Worm (Caenorhabditis elegans) whole organism, L4 larva: ENCODE measurements around the gene srw-22.
A peak's percentile ranks its signal among the peaks of the same experiment; 100 is the strongest.

Source experiments
- F26F4.8 ChIP-seq: fragments of 200-800 bp; sonication (Bioruptor generic); conservative IDR thresholded peaks from 2 replicates; pipeline ENCODE4 v1.3.6; 2022; ENCODE audit warnings: missing genetic modification characterization, missing compliant biosample characterization
- F49E8.2 ChIP-seq: sonication (generic microtip); optimal IDR thresholded peaks from 2 replicates; lab custom pipeline; 2016; ENCODE audit warnings: missing compliant biosample characterization, mild to moderate bottlenecking, missing genetic modification characterization, borderline replicate concordance
- T20F7.1 ChIP-seq: fragments of 200-800 bp; sonication (Bioruptor generic); optimal IDR thresholded peaks from 2 replicates; lab custom pipeline; 2018; ENCODE audit warnings: mild to moderate bottlenecking, missing genetic modification characterization, missing compliant biosample characterization
- aha-1 ChIP-seq: fragments of 150-350 bp; peaks from one replicate; lab custom pipeline; 2014; ENCODE audit warnings: missing biosample characterization, missing genetic modification characterization
- arid-1 ChIP-seq: fragments of 200-800 bp; sonication (Bioruptor generic); conservative IDR thresholded peaks from 2 replicates; pipeline ENCODE4 v1.3.6; 2022; ENCODE audit warnings: missing genetic modification reagents, missing genetic modification characterization, missing compliant biosample characterization
- attf-4 ChIP-seq: sonication (generic microtip); optimal IDR thresholded peaks from 3 replicates; lab custom pipeline; 2017; ENCODE audit warnings: missing biosample characterization, missing genetic modification characterization
- ceh-28 ChIP-seq: fragments of 150-350 bp; optimal IDR thresholded peaks from 2 replicates; lab custom pipeline; 2014; ENCODE audit warnings: missing biosample characterization, missing genetic modification reagents, missing genetic modification characterization
- cey-2 ChIP-seq: sonication (generic microtip); optimal IDR thresholded peaks from 3 replicates; lab custom pipeline; 2017; ENCODE audit warnings: missing genetic modification characterization, mild to moderate bottlenecking, missing compliant biosample characterization, antibody characterized with exemption, borderline replicate concordance; ENCODE audit not compliant: insufficient read depth
- daf-8 ChIP-seq: fragments of 200-800 bp; sonication (Bioruptor generic); IDR thresholded peaks from 2 replicates; pipeline ENCODE4 v1.3.6; 2022; ENCODE audit warnings: missing genetic modification characterization, missing compliant biosample characterization
- dmd-6 ChIP-seq: fragments of 200-800 bp; sonication (Bioruptor generic); IDR thresholded peaks from 2 replicates; pipeline ENCODE4 v1.3.6; 2022; ENCODE audit warnings: missing genetic modification reagents, missing genetic modification characterization, missing compliant biosample characterization
- duxl-1 ChIP-seq: sonication (generic microtip); optimal IDR thresholded peaks from 2 replicates; lab custom pipeline; 2016; ENCODE audit warnings: mild to moderate bottlenecking, missing genetic modification characterization, moderate library complexity, missing compliant biosample characterization; ENCODE audit not compliant: poor library complexity
- egl-27 ChIP-seq: sonication (generic microtip); optimal IDR thresholded peaks from 3 replicates; lab custom pipeline; 2017; ENCODE audit warnings: missing biosample characterization, missing genetic modification reagents, missing genetic modification characterization
- fos-1 ChIP-seq: fragments of 150-350 bp; optimal IDR thresholded peaks from 2 replicates; lab custom pipeline; 2014; ENCODE audit warnings: missing biosample characterization, missing genetic modification characterization
- hlh-30 ChIP-seq: sonication (generic microtip); optimal IDR thresholded peaks from 2 replicates; lab custom pipeline; 2017; ENCODE audit warnings: antibody characterized with exemption, mild to moderate bottlenecking, missing genetic modification characterization, missing compliant biosample characterization; ENCODE audit not compliant: insufficient read depth
- jun-1 ChIP-seq: fragments of 150-350 bp; optimal IDR thresholded peaks from 2 replicates; lab custom pipeline; 2014; ENCODE audit warnings: missing biosample characterization, missing genetic modification reagents, missing genetic modification characterization
- lim-7 ChIP-seq: fragments of 200-800 bp; sonication (Bioruptor generic); IDR thresholded peaks from 2 replicates; pipeline ENCODE4 v1.3.6; 2022; ENCODE audit warnings: missing genetic modification characterization, missing compliant biosample characterization
- lin-1 ChIP-seq: fragments of 200-800 bp; sonication (Bioruptor generic); IDR thresholded peaks from 2 replicates; pipeline ENCODE4 v1.3.6; 2022; ENCODE audit warnings: missing genetic modification reagents, missing genetic modification characterization, missing compliant biosample characterization
- lin-29 ChIP-seq: fragments of 200-800 bp; sonication (Bioruptor generic); IDR thresholded peaks from 2 replicates; pipeline ENCODE4 v1.3.6; 2022; ENCODE audit warnings: missing genetic modification reagents, missing genetic modification characterization, missing compliant biosample characterization
- madf-5 ChIP-seq, 2 experiments: fragments of 200-800 bp; sonication (Bioruptor generic); IDR thresholded peaks; 2 replicates each; pipeline ENCODE4 v1.3.6; 2022; ENCODE audit warnings: missing compliant biosample characterization in 2 of 2, missing genetic modification characterization in 2 of 2
- mdl-1 ChIP-seq, 2 experiments: fragments of 150-350 bp in 1 of 2; sonication (generic microtip) in 1 of 2; optimal IDR thresholded peaks; 2 replicates each; lab custom pipeline; 2014 to 2017; ENCODE audit warnings: missing biosample characterization in 2 of 2, missing genetic modification characterization in 2 of 2
- mdt-29 ChIP-seq: fragments of 200-800 bp; sonication (Bioruptor generic); IDR thresholded peaks from 2 replicates; pipeline ENCODE4 v1.3.6; 2022; ENCODE audit warnings: missing genetic modification reagents, missing genetic modification characterization, missing compliant biosample characterization
- mxl-2 ChIP-seq: fragments of 200-800 bp; sonication (Bioruptor generic); conservative IDR thresholded peaks from 2 replicates; pipeline ENCODE4 v1.3.6; 2022; ENCODE audit warnings: missing genetic modification reagents, missing genetic modification characterization, missing compliant biosample characterization
- nhr-10 ChIP-seq: fragments of 150-350 bp; optimal IDR thresholded peaks from 2 replicates; lab custom pipeline; 2014; ENCODE audit warnings: missing biosample characterization, missing genetic modification characterization
- nhr-102 ChIP-seq: sonication (generic microtip); optimal IDR thresholded peaks from 2 replicates; lab custom pipeline; 2016; ENCODE audit warnings: mild to moderate bottlenecking, missing genetic modification characterization, moderate library complexity, missing compliant biosample characterization
- nhr-11 ChIP-seq: fragments of 150-350 bp; optimal IDR thresholded peaks from 2 replicates; lab custom pipeline; 2014; ENCODE audit warnings: missing biosample characterization, missing genetic modification characterization
- nhr-25 ChIP-seq: sonication (generic microtip); optimal IDR thresholded peaks from 2 replicates; lab custom pipeline; 2017; ENCODE audit warnings: missing genetic modification characterization, mild to moderate bottlenecking, missing compliant biosample characterization, antibody characterized with exemption, moderate library complexity, borderline replicate concordance; ENCODE audit not compliant: insufficient read depth
- nhr-28 ChIP-seq: fragments of 150-350 bp; optimal IDR thresholded peaks from 2 replicates; lab custom pipeline; 2014; ENCODE audit warnings: missing biosample characterization, missing genetic modification characterization
- nhr-42 ChIP-seq: fragments of 200-800 bp; sonication (Bioruptor generic); IDR thresholded peaks from 2 replicates; pipeline ENCODE4 v1.3.6; 2022; ENCODE audit warnings: missing genetic modification characterization, missing compliant biosample characterization
- nhr-76 ChIP-seq: fragments of 150-350 bp; optimal IDR thresholded peaks from 2 replicates; lab custom pipeline; 2014; ENCODE audit warnings: missing biosample characterization, missing genetic modification characterization
- set-16 ChIP-seq: fragments of 200-800 bp; sonication (Bioruptor generic); IDR thresholded peaks from 2 replicates; pipeline ENCODE4 v1.3.6; 2022; ENCODE audit warnings: missing genetic modification reagents, missing genetic modification characterization, missing compliant biosample characterization
- skn-1 ChIP-seq: fragments of 150-350 bp; optimal IDR thresholded peaks from 2 replicates; lab custom pipeline; 2014; ENCODE audit warnings: missing biosample characterization, missing genetic modification characterization
- tra-1 ChIP-seq: fragments of 200-800 bp; sonication (Bioruptor generic); IDR thresholded peaks from 2 replicates; pipeline ENCODE4 v1.3.6; 2022; ENCODE audit warnings: missing genetic modification reagents, missing genetic modification characterization, missing compliant biosample characterization
- unc-130 ChIP-seq: sonication (generic microtip); optimal IDR thresholded peaks from 2 replicates; lab custom pipeline; 2016; ENCODE audit warnings: missing genetic modification reagents, missing genetic modification characterization, missing compliant biosample characterization
- unc-62 ChIP-seq, 3 experiments: fragments of 150-350 bp in 1 of 3; sonication (generic microtip); optimal IDR thresholded peaks in 2 of 3; peaks in 1 of 3; 1 replicate in 1 of 3; 2 replicates in 2 of 3; lab custom pipeline; 2014 to 2017; ENCODE audit warnings: missing biosample characterization in 3 of 3, missing genetic modification characterization in 3 of 3, missing genetic modification reagents in 3 of 3, missing genotype in 1 of 3
- zfp-3 ChIP-seq: fragments of 200-800 bp; sonication (Bioruptor generic); conservative IDR thresholded peaks from 2 replicates; pipeline ENCODE4 v1.3.6; 2022; ENCODE audit warnings: missing genetic modification reagents, missing genetic modification characterization, missing compliant biosample characterization

Gene srw-22

DNA sequence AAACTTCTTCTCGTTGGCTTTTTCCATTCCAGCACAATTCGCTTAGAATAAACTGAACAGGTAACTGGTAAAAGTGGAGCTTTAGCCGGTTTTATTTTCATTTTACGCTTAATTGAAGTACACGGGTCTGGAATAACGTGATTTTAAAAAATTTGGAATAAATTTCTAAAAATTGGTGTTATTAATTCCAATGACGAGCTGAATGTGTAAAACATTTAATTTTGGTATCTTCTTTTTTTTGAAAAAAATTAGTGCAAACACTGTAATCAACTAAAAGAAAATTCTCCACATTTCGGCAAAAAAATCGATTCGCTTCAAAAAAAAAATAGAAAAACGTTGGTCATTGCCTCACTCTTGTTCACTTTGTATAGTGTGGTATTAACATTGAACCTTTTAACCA lies 3.9 kb downstream of the srw-22 start, which contains the start of gene T10H4.4:
T10H4.4 (minus strand) TSS at position 101 of the 400 bp plus-strand sequence.
- no peak for TF ChIP-seq skn-1 (tag; lab: Kevin White, UChicago)
- no peak for TF ChIP-seq F49E8.2 (tag; lab: Kevin White, UChicago)
- no peak for TF ChIP-seq nhr-76
- TF ChIP-seq hlh-30 (tag; lab: Kevin White, UChicago) = no peak
- TF ChIP-seq duxl-1 (tag; lab: Kevin White, UChicago) = no peak
- no peak for TF ChIP-seq attf-4
- TF ChIP-seq aha-1 (tag; lab: Kevin White, UChicago) = peak; percentile 65

DNA sequence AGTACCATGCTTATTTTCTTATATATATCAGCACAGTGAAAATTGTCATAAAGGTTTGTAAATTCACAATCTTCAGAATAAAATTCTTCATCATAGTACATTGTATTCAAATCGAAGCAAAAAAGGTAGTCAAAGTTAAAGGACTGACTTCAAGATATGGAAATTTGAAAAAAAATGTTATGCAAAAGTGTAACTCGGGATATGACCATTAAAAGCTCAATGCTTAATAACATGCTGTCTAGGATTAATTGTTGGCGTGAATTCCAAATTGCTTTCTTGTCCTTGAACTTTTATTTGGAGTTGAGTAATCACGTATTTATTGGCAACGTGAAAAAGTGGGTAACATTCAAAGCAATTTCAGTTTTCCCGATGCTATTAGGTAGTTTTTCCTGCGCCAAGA lies 6.4 kb downstream of the srw-22 start, which contains the start of gene srw-16:
srw-16 (minus strand) TSS at position 101 of the 400 bp plus-strand sequence.
- TF ChIP-seq ceh-28 (tag; lab: Kevin White, UChicago) (no peak), nhr-10 (tag; lab: Kevin White, UChicago) (no peak), cey-2 (tag; lab: Kevin White, UChicago) (no peak), dmd-6 (no peak)
- TF ChIP-seq, all 104 proteins: peak for 0

DNA sequence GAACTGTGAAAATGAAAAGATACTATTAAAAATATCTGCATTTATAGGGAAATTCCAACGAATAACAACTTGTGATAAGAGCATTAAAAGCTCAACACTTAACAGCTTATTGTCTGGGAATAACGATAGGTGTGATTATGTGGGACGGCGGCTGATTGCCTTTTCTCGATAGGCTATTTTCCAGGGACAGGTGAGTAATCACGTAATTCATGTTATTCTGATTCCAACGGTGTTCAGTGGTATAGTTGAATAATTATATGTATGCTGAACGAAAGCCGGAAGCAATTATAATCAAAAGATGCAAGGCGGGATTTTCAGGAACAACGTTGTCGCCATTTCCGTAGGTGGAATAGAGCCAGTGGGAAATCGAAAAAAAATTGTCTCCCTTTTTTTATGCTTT lies 8.5 kb downstream of the srw-22 start, which contains the start of gene srw-17:
srw-17 (minus strand) TSS at position 101 of the 400 bp plus-strand sequence.
- TF ChIP-seq nhr-28 (tag; lab: Kevin White, UChicago) = no peak
- TF ChIP-seq nhr-11 = peak; percentile 19
- TF ChIP-seq unc-62 (GFP tag; optimal IDR thresholded peaks at IDR 0.05 in 1 of 2; lab: Kevin White, UChicago) = no peak
- no peak for TF ChIP-seq unc-62 (tag; optimal IDR thresholded peaks at IDR 0.05; lab: Kevin White, UChicago)

DNA sequence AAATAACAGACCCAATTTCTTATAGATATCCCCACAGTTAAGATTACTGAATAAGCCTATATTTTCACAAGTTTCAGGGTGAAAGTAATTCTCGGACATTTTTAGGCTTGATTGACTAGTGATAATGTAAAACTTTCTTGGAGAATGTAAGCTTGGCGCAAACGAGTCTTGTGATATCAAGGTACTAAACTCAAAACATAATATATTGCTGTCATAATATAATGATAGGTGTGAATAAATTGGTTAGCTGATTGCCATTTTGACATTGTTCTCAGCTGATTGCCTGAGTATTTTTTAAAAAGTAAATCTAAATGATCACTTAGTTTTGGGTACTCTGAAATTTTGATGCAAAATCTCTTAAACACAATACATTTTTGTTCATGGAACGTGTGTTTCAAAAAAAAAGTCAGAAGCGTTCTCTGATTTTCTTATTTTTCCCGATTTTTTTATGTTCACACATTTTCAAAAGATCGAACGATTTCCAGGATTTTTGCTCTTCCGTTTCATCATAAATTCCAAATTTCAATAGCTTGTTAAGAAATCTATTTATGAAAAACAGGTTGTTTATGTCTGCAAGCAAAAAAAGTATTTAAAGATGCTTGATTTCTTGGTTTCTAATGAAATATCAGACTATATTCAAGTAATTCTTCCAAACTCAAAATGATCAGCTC lies 13.0 kb downstream of the srw-22 start, which contains the start of the genes srw-19 and srx-51:
srw-19 (minus strand) TSS at position 101 of the 671 bp plus-strand sequence.
srx-51 (plus strand) TSS at position 621 of the 671 bp plus-strand sequence.
- TF ChIP-seq F49E8.2 (tag; lab: Kevin White, UChicago) (no peak), fos-1 (tag; lab: Kevin White, UChicago) (no peak), lin-29 (GFP tag; lab: Robert Waterston, UW) (no peak), tra-1 (GFP tag; lab: Robert Waterston, UW) (no peak), lim-7 (GFP tag; lab: Robert Waterston, UW) (no peak), cey-2 (tag; lab: Kevin White, UChicago) (no peak), nhr-76 (no peak), mxl-2 (no peak), set-16 (no peak)

ce11 chrV:15285984-15286383 lies 17.6 kb downstream of the srw-22 start:
- TF ChIP-seq jun-1 (tag; lab: Kevin White, UChicago) = no peak
- peak; percentile 96 for TF ChIP-seq dmd-6

ce11 chrV:15287856-15288255 lies 19.5 kb downstream of the srw-22 start, which contains the start of gene cyp-34A1:
cyp-34A1 (minus strand) TSS chrV:15287956.
- no peak for TF ChIP-seq mdl-1 (tag; optimal IDR thresholded peaks at IDR 0.05; lab: Kevin White, UChicago)
- no peak for TF ChIP-seq zfp-3 (GFP tag; lab: Robert Waterston, UW)
- no peak for TF ChIP-seq nhr-25
- no peak for TF ChIP-seq F26F4.8 (GFP tag; lab: Robert Waterston, UW)
- TF ChIP-seq lin-1 (GFP tag; lab: Robert Waterston, UW) = no peak
- TF ChIP-seq lim-7 (GFP tag; lab: Robert Waterston, UW) = no peak
- TF ChIP-seq madf-5 (GFP tag; IDR thresholded peaks at IDR 0.05; lab: Robert Waterston, UW) = no peak
- no peak for TF ChIP-seq nhr-102
- no peak for TF ChIP-seq arid-1 (GFP tag; lab: Robert Waterston, UW)
- no peak for TF ChIP-seq T20F7.1 (GFP tag; lab: Kevin White, UChicago)
- no peak for TF ChIP-seq daf-8 (GFP tag; lab: Robert Waterston, UW)
- TF ChIP-seq unc-130 (GFP tag; lab: Kevin White, UChicago) = no peak
- no peak for TF ChIP-seq nhr-42 (GFP tag; lab: Robert Waterston, UW)
- TF ChIP-seq hlh-30 (tag; lab: Kevin White, UChicago) = no peak
- TF ChIP-seq egl-27 (tag; lab: Kevin White, UChicago) = no peak
- TF ChIP-seq mdt-29 (GFP tag; lab: Robert Waterston, UW) = no peak
- TF ChIP-seq, all 104 proteins: peak for 0
